Worm (Caenorhabditis elegans) whole organism, L1 larva: ENCODE measurements around the gene egl-27.

Experiments used
- C34B4.2 ChIP-seq: sonication (generic microtip); optimal IDR thresholded peaks from 2 replicates; lab custom pipeline; 2017; ENCODE audit warnings: mild to moderate bottlenecking, missing genetic modification characterization, missing compliant biosample characterization
- Y116A8C.19 ChIP-seq: sonication (generic microtip); optimal IDR thresholded peaks from 2 replicates; lab custom pipeline; 2016; ENCODE audit warnings: missing compliant biosample characterization, missing genetic modification characterization, borderline replicate concordance
- aha-1 ChIP-seq: fragments of 150-350 bp; optimal IDR thresholded peaks from 2 replicates; lab custom pipeline; 2014; ENCODE audit warnings: missing biosample characterization, missing genetic modification characterization
- ama-1 ChIP-seq: fragments of 150-350 bp; optimal IDR thresholded peaks from 2 replicates; lab custom pipeline; 2014
- ceh-63 ChIP-seq: fragments of 200-800 bp; sonication (Bioruptor generic); optimal IDR thresholded peaks from 2 replicates; lab custom pipeline; 2018; ENCODE audit warnings: mild to moderate bottlenecking, missing genetic modification characterization, missing compliant biosample characterization
- ceh-82 ChIP-seq, 3 experiments: fragments of 150-350 bp in 1 of 3; sonication (generic microtip) in 2 of 3; optimal IDR thresholded peaks; 2 replicates each; lab custom pipeline; 2014 to 2017; ENCODE audit warnings: missing biosample characterization in 3 of 3, missing genetic modification characterization in 3 of 3
- ceh-88 ChIP-seq: fragments of 200-800 bp; sonication (Bioruptor generic); IDR thresholded peaks from 2 replicates; pipeline ENCODE4 v1.3.6; 2022; ENCODE audit warnings: missing genetic modification characterization, missing compliant biosample characterization
- ceh-90 ChIP-seq: sonication (generic microtip); optimal IDR thresholded peaks from 2 replicates; lab custom pipeline; 2016; ENCODE audit warnings: missing genetic modification characterization, missing compliant biosample characterization
- dpl-1 ChIP-seq, 3 experiments: fragments of 150-350 bp in 2 of 3; sonication (generic microtip) in 1 of 3; optimal IDR thresholded peaks; 2 replicates each; lab custom pipeline; 2014 to 2017; ENCODE audit warnings: missing biosample characterization in 3 of 3, missing genetic modification characterization in 3 of 3, missing genetic modification reagents in 3 of 3
- dsc-1 ChIP-seq: sonication (generic microtip); optimal IDR thresholded peaks from 2 replicates; lab custom pipeline; 2016; ENCODE audit warnings: mild to moderate bottlenecking, missing genetic modification characterization, missing compliant biosample characterization
- egl-13 ChIP-seq: sonication (generic microtip); optimal IDR thresholded peaks from 2 replicates; lab custom pipeline; 2016; ENCODE audit warnings: missing genotype, missing genetic modification reagents, missing genetic modification characterization, missing compliant biosample characterization
- egl-27 ChIP-seq, 2 experiments: fragments of 150-350 bp in 1 of 2; sonication (generic microtip); optimal IDR thresholded peaks; 3 replicates each; lab custom pipeline; 2017 to 2018; ENCODE audit warnings: missing biosample characterization in 2 of 2, missing genetic modification characterization in 2 of 2, missing genetic modification reagents in 2 of 2
- elt-2 ChIP-seq: sonication (generic microtip); optimal IDR thresholded peaks from 2 replicates; lab custom pipeline; 2016; ENCODE audit warnings: missing genetic modification characterization, mild to moderate bottlenecking, inconsistent platforms, missing compliant biosample characterization, missing genetic modification reagents
- elt-3 ChIP-seq, 6 experiments: fragments of 150-350 bp in 1 of 6; sonication (generic microtip); optimal IDR thresholded peaks; 2 replicates each; lab custom pipeline; 2017 to 2018; ENCODE audit warnings: missing biosample characterization in 6 of 6, missing genetic modification characterization in 6 of 6, inconsistent platforms in 1 of 6
- fos-1 ChIP-seq: fragments of 150-350 bp; optimal IDR thresholded peaks from 2 replicates; lab custom pipeline; 2014; ENCODE audit warnings: missing biosample characterization, missing genetic modification characterization
- hlh-17 ChIP-seq: fragments of 200-800 bp; sonication (Bioruptor generic); optimal IDR thresholded peaks from 2 replicates; lab custom pipeline; 2018; ENCODE audit warnings: missing genetic modification characterization, mild to moderate bottlenecking, missing compliant biosample characterization, moderate library complexity, borderline replicate concordance
- isw-1 ChIP-seq: fragments of 200-800 bp; sonication (Bioruptor generic); IDR thresholded peaks from 2 replicates; pipeline ENCODE4 v1.3.6; 2022; ENCODE audit warnings: missing genetic modification characterization, missing compliant biosample characterization
- jun-1 ChIP-seq: fragments of 150-350 bp; optimal IDR thresholded peaks from 2 replicates; lab custom pipeline; 2014; ENCODE audit warnings: missing biosample characterization, missing genetic modification reagents, missing genetic modification characterization
- lin-13 ChIP-seq: fragments of 150-350 bp; optimal IDR thresholded peaks from 2 replicates; lab custom pipeline; 2014; ENCODE audit warnings: missing biosample characterization, missing genetic modification reagents, missing genetic modification characterization
- lin-14 ChIP-seq: fragments of 200-800 bp; sonication (Bioruptor generic); optimal IDR thresholded peaks from 2 replicates; lab custom pipeline; 2018; ENCODE audit warnings: mild to moderate bottlenecking, missing genetic modification characterization, moderate library complexity, missing compliant biosample characterization
- lsy-2 ChIP-seq, 2 experiments: fragments of 150-350 bp; optimal IDR thresholded peaks; 2 replicates each; lab custom pipeline; 2014; ENCODE audit warnings: missing biosample characterization in 2 of 2, missing genetic modification characterization in 2 of 2
- mab-9 ChIP-seq: fragments of 200-800 bp; sonication (Bioruptor generic); IDR thresholded peaks from 2 replicates; pipeline ENCODE4 v1.3.6; 2022; ENCODE audit warnings: missing genetic modification reagents, missing genetic modification characterization, missing compliant biosample characterization
- mef-2 ChIP-seq: fragments of 150-350 bp; optimal IDR thresholded peaks from 2 replicates; lab custom pipeline; 2014; ENCODE audit warnings: missing biosample characterization, missing genetic modification characterization
- mep-1 ChIP-seq: fragments of 150-350 bp; optimal IDR thresholded peaks from 2 replicates; lab custom pipeline; 2014; ENCODE audit warnings: missing biosample characterization, missing genetic modification characterization
- nhr-11 ChIP-seq: fragments of 150-350 bp; optimal IDR thresholded peaks from 2 replicates; lab custom pipeline; 2014; ENCODE audit warnings: missing biosample characterization, missing genetic modification characterization
- nhr-19 ChIP-seq: fragments of 200-800 bp; sonication (Bioruptor generic); conservative IDR thresholded peaks from 2 replicates; pipeline ENCODE4 v1.3.6; 2022; ENCODE audit warnings: missing genetic modification characterization, missing compliant biosample characterization
- nhr-20 ChIP-seq: sonication (generic microtip); optimal IDR thresholded peaks from 2 replicates; lab custom pipeline; 2016; ENCODE audit warnings: mild to moderate bottlenecking, missing genetic modification characterization, missing compliant biosample characterization
- nhr-237 ChIP-seq: fragments of 150-350 bp; optimal IDR thresholded peaks from 2 replicates; lab custom pipeline; 2014; ENCODE audit warnings: missing biosample characterization, missing genetic modification characterization
- nhr-28 ChIP-seq: fragments of 150-350 bp; optimal IDR thresholded peaks from 2 replicates; lab custom pipeline; 2014; ENCODE audit warnings: missing biosample characterization, missing genetic modification characterization
- nhr-76 ChIP-seq: sonication (generic microtip); optimal IDR thresholded peaks from 2 replicates; lab custom pipeline; 2017; ENCODE audit warnings: missing biosample characterization, missing genetic modification characterization
- nhr-77 ChIP-seq: fragments of 150-350 bp; optimal IDR thresholded peaks from 2 replicates; lab custom pipeline; 2014; ENCODE audit warnings: missing biosample characterization, missing genetic modification characterization
- nhr-84 ChIP-seq: sonication (generic microtip); optimal IDR thresholded peaks from 2 replicates; lab custom pipeline; 2017; ENCODE audit warnings: missing biosample characterization, missing genetic modification characterization
- nhr-85 ChIP-seq: sonication (generic microtip); peaks from one replicate; lab custom pipeline; 2016; ENCODE audit warnings: missing genetic modification characterization, inconsistent platforms, missing compliant biosample characterization
- nhr-90 ChIP-seq: sonication (generic microtip); optimal IDR thresholded peaks from 2 replicates; lab custom pipeline; 2016; ENCODE audit warnings: mild to moderate bottlenecking, missing genetic modification characterization, missing compliant biosample characterization; ENCODE audit not compliant: poor library complexity
- pag-3 ChIP-seq: sonication (generic microtip); optimal IDR thresholded peaks from 2 replicates; lab custom pipeline; 2017; ENCODE audit warnings: missing genetic modification characterization, mild to moderate bottlenecking, missing compliant biosample characterization, antibody characterized with exemption, borderline replicate concordance; ENCODE audit not compliant: insufficient read depth
- pax-3 ChIP-seq: fragments of 200-800 bp; sonication (Bioruptor generic); optimal IDR thresholded peaks from 2 replicates; lab custom pipeline; 2018; ENCODE audit warnings: mild to moderate bottlenecking, missing genetic modification characterization, moderate library complexity, missing compliant biosample characterization
- pqm-1 ChIP-seq: sonication (generic microtip); optimal IDR thresholded peaks from 3 replicates; lab custom pipeline; 2017; ENCODE audit warnings: missing biosample characterization, missing genetic modification characterization
- rnt-1 ChIP-seq: sonication (generic microtip); optimal IDR thresholded peaks from 2 replicates; lab custom pipeline; 2016; ENCODE audit warnings: mild to moderate bottlenecking, missing genetic modification characterization, moderate library complexity, missing compliant biosample characterization
- skn-1 ChIP-seq: fragments of 150-350 bp; optimal IDR thresholded peaks from 2 replicates; lab custom pipeline; 2014; ENCODE audit warnings: missing biosample characterization, missing genetic modification characterization
- snpc-4 ChIP-seq: fragments of 150-350 bp; optimal IDR thresholded peaks from 2 replicates; lab custom pipeline; 2014; ENCODE audit warnings: missing biosample characterization, missing genetic modification characterization
- snu-23 ChIP-seq: sonication (generic microtip); optimal IDR thresholded peaks from 2 replicates; lab custom pipeline; 2016; ENCODE audit warnings: missing genetic modification characterization, missing compliant biosample characterization
- sox-4 ChIP-seq: sonication (generic microtip); optimal IDR thresholded peaks from 2 replicates; lab custom pipeline; 2016; ENCODE audit warnings: missing genetic modification characterization, missing compliant biosample characterization
- sptf-1 ChIP-seq: fragments of 150-350 bp; optimal IDR thresholded peaks from 2 replicates; lab custom pipeline; 2014; ENCODE audit warnings: missing biosample characterization, missing genetic modification characterization
- swsn-7 ChIP-seq: sonication (generic microtip); optimal IDR thresholded peaks from 2 replicates; lab custom pipeline; 2016; ENCODE audit warnings: missing genetic modification characterization, missing compliant biosample characterization
- tlp-1 ChIP-seq: fragments of 150-350 bp; optimal IDR thresholded peaks from 2 replicates; lab custom pipeline; 2014; ENCODE audit warnings: missing biosample characterization, missing genetic modification characterization
- unc-30 ChIP-seq: sonication (generic microtip); optimal IDR thresholded peaks from 2 replicates; lab custom pipeline; 2017; ENCODE audit warnings: missing biosample characterization, missing genetic modification characterization
- unc-98 ChIP-seq: fragments of 200-800 bp; sonication (Bioruptor generic); IDR thresholded peaks from 2 replicates; pipeline ENCODE4 v1.3.6; 2022; ENCODE audit warnings: missing genetic modification characterization, missing compliant biosample characterization
- vab-15 ChIP-seq: sonication (generic microtip); optimal IDR thresholded peaks from 2 replicates; lab custom pipeline; 2017; ENCODE audit warnings: missing genotype, mild to moderate bottlenecking, missing genetic modification characterization, missing compliant biosample characterization
- zag-1 ChIP-seq: fragments of 150-350 bp; optimal IDR thresholded peaks from 2 replicates; lab custom pipeline; 2014; ENCODE audit warnings: missing biosample characterization, missing genetic modification characterization
- ztf-11 ChIP-seq, 2 experiments: sonication (generic microtip); optimal IDR thresholded peaks; 2 replicates each; lab custom pipeline; 2016 to 2017; ENCODE audit warnings: missing genetic modification characterization in 2 of 2, missing biosample characterization in 1 of 2, missing compliant biosample characterization in 1 of 2

egl-27 gene

DNA sequence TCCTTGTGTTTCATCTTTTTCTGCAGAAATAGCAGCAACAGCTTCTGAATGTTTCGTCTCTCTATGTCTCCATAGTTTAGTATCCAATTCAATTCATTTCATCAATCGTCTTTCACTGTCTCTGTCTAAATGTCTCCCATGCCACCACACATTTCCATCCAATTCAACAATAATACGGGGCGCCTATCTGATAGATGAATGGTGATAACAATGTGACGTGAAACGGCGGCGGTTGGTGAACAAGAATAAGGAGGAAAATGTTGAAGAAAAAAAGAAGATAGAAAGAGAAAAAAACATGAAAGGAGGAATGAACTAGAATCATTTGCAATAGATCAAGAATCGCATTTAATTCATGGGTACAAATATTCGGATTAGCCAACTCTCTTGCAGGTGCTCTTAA lies 12.5 kb upstream of the egl-27 start (continued):
- TF ChIP-seq nhr-84 (tag; lab: Kevin White, UChicago) (no peak), aha-1 (no peak), pqm-1 (tag; lab: Kevin White, UChicago) (no peak), tlp-1 (tag; lab: Kevin White, UChicago) (no peak), nhr-90 (tag; lab: Kevin White, UChicago) (peak; percentile 13), ceh-90 (tag; lab: Kevin White, UChicago) (no peak), nhr-237 (peak; percentile 4), pag-3 (peak; percentile 80), nhr-77 (tag; lab: Kevin White, UChicago) (no peak), lin-13 (GFP tag; lab: Kevin White, UChicago) (no peak), elt-3 (tag; optimal IDR thresholded peaks at IDR 0.05; lab: Kevin White, UChicago) (peak; percentile 14 to 89 (median 58)), ceh-63 (no peak), sptf-1 (tag; lab: Kevin White, UChicago) (no peak), nhr-20 (tag; lab: Kevin White, UChicago) (peak; percentile 81), egl-27 (tag; optimal IDR thresholded peaks at IDR 0.05; lab: Kevin White, UChicago) (peak; percentile 62 to 64), unc-98 (no peak)

DNA sequence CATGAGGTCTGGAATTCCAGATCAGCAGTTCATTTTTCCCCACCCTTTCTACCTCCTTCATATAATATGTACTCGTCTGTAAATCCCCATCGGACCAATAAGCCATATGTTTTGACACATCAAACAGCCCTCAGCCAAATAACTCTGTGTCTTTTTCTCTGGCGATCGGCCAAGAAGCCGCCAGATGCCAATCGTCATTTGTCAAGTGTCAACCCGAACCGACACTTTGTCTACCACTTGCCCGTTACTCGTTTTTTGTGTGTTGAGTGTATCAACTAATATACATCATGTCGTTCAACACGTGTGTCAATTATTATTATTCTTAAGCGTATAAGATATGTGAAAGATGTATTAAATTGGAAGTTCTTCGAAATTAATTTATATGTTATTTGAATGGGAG lies 11.6 kb upstream of the egl-27 start:
- no peak for TF ChIP-seq nhr-84 (tag; lab: Kevin White, UChicago)
- TF ChIP-seq nhr-19: peak; percentile 39; the same call in 1 of the 2 replicates
- no peak for TF ChIP-seq sptf-1 (tag; lab: Kevin White, UChicago)
- TF ChIP-seq skn-1 (tag; lab: Kevin White, UChicago): no peak
- peak; percentile 87 for TF ChIP-seq nhr-85 (tag; lab: Kevin White, UChicago)
- TF ChIP-seq dsc-1: peak; percentile 92
- no peak for TF ChIP-seq zag-1 (tag; lab: Kevin White, UChicago)
- peak in 1 of 2 experiments; percentile 13 for TF ChIP-seq ztf-11 (tag; optimal IDR thresholded peaks at IDR 0.05; lab: Kevin White, UChicago)
- TF ChIP-seq nhr-237: no peak
- TF ChIP-seq mef-2 (tag; lab: Kevin White, UChicago): no peak
- TF ChIP-seq ceh-88: no peak
- no peak for TF ChIP-seq nhr-11 (tag; lab: Kevin White, UChicago)
- TF ChIP-seq mep-1 (tag; lab: Kevin White, UChicago): peak; percentile 40
- TF ChIP-seq egl-13 (tag; lab: Kevin White, UChicago): no peak
- TF ChIP-seq mab-9: 0 out of 2 replicates have a peak, but pooled peaks have one; percentile 19
- no peak for TF ChIP-seq sox-4 (tag; lab: Kevin White, UChicago)
- peak; percentile 47 for TF ChIP-seq snu-23 (GFP tag; lab: Kevin White, UChicago)
- TF ChIP-seq fos-1 (tag; lab: Kevin White, UChicago): no peak
- TF ChIP-seq nhr-28 (tag; lab: Kevin White, UChicago): no peak
- no peak for TF ChIP-seq isw-1 (GFP tag; lab: Robert Waterston, UW)
- no peak for TF ChIP-seq pag-3
- TF ChIP-seq ama-1: no peak
- peak; percentile 22 for TF ChIP-seq swsn-7 (tag; lab: Kevin White, UChicago)
- TF ChIP-seq jun-1: peak; percentile 1
- TF ChIP-seq C34B4.2 (tag; lab: Kevin White, UChicago): no peak
- no peak for TF ChIP-seq elt-2 (tag; lab: Kevin White, UChicago)
- no peak for TF ChIP-seq elt-3 (tag; optimal IDR thresholded peaks at IDR 0.05; lab: Kevin White, UChicago)
- no peak for TF ChIP-seq pax-3
- no peak for TF ChIP-seq dpl-1 (GFP tag; optimal IDR thresholded peaks at IDR 0.05; lab: Kevin White, UChicago)
- no peak for TF ChIP-seq aha-1
- no peak for TF ChIP-seq hlh-17 (GFP tag; lab: Kevin White, UChicago)
- no peak for TF ChIP-seq nhr-77 (tag; lab: Kevin White, UChicago)
- TF ChIP-seq nhr-76 (tag; lab: Kevin White, UChicago): no peak
- TF ChIP-seq ceh-63: no peak
- TF ChIP-seq ceh-82 (tag; optimal IDR thresholded peaks at IDR 0.05; lab: Kevin White, UChicago): no peak
- TF ChIP-seq ceh-90 (tag; lab: Kevin White, UChicago): no peak
- no peak for TF ChIP-seq unc-98
- no peak for TF ChIP-seq snpc-4 (tag; lab: Kevin White, UChicago)
- TF ChIP-seq rnt-1 (tag; lab: Kevin White, UChicago): peak; percentile 71
- TF ChIP-seq unc-30: no peak
- TF ChIP-seq lin-14 (GFP tag; lab: Kevin White, UChicago): peak; percentile 89
- no peak for TF ChIP-seq tlp-1 (tag; lab: Kevin White, UChicago)
- no peak for TF ChIP-seq vab-15 (tag; lab: Kevin White, UChicago)
- no peak for TF ChIP-seq Y116A8C.19 (tag; lab: Kevin White, UChicago)
- peak; percentile 19 to 45 for TF ChIP-seq lsy-2 (tag; optimal IDR thresholded peaks at IDR 0.05; lab: Kevin White, UChicago)
